Worm (Caenorhabditis elegans) whole organism, midembryonic: Measurements from ENCODE around the gene F59A6.13.

Experiments
- T22C8.4 ChIP-seq: fragments of 200-800 bp; sonication (Bioruptor generic); IDR thresholded peaks from 2 replicates; pipeline ENCODE4 v1.3.6; 2022; ENCODE audit warnings: missing genetic modification characterization, missing compliant biosample characterization
- flt-1 ChIP-seq: fragments of 200-800 bp; sonication (Bioruptor generic); IDR thresholded peaks from 2 replicates; pipeline ENCODE4 v1.3.6; 2022; ENCODE audit warnings: missing genetic modification characterization, missing compliant biosample characterization
- klf-2 ChIP-seq: fragments of 200-800 bp; sonication (Bioruptor generic); conservative IDR thresholded peaks from 2 replicates; pipeline ENCODE4 v1.3.6; 2022; ENCODE audit warnings: missing genetic modification reagents, missing genetic modification characterization, missing compliant biosample characterization
- ref-1 ChIP-seq: fragments of 200-800 bp; sonication (Bioruptor generic); conservative IDR thresholded peaks from 2 replicates; pipeline ENCODE4 v1.3.6; 2022; ENCODE audit warnings: missing genetic modification reagents, missing genetic modification characterization, missing compliant biosample characterization

ce11 chrII:5033935-5034334 is 11.3 kb downstream of the F59A6.13 start, which contains the start of gene F33G12.3:
- TF ChIP-seq ref-1 (GFP tag; lab: Robert Waterston, UW): no peak
- TF ChIP-seq flt-1 (GFP tag; lab: Robert Waterston, UW): no peak
- TF ChIP-seq T22C8.4 (GFP tag; lab: Robert Waterston, UW): no peak
- TF ChIP-seq klf-2 (GFP tag; lab: Robert Waterston, UW): no peak
